Worm (Caenorhabditis elegans) whole organism, L4 larva: Measurements from ENCODE around the gene strm-1.

Experiments used
- F37D6.2 ChIP-seq: sonication (generic microtip); optimal IDR thresholded peaks from 2 replicates; lab custom pipeline; 2016; ENCODE audit warnings: mild to moderate bottlenecking, missing genetic modification characterization, missing compliant biosample characterization
- Y105C5A.15 ChIP-seq: fragments of 200-800 bp; sonication (Bioruptor generic); IDR thresholded peaks from 2 replicates; pipeline ENCODE4 v1.3.6; 2022; ENCODE audit warnings: missing genetic modification characterization, missing compliant biosample characterization
- ceh-20 ChIP-seq: fragments of 200-800 bp; sonication (Bioruptor generic); IDR thresholded peaks from 2 replicates; pipeline ENCODE4 v1.3.6; 2022; ENCODE audit warnings: missing genetic modification reagents, missing genetic modification characterization, missing compliant biosample characterization
- ceh-28 ChIP-seq: fragments of 150-350 bp; optimal IDR thresholded peaks from 2 replicates; lab custom pipeline; 2014; ENCODE audit warnings: missing biosample characterization, missing genetic modification reagents, missing genetic modification characterization
- ceh-82 ChIP-seq: sonication (generic microtip); optimal IDR thresholded peaks from 2 replicates; lab custom pipeline; 2017; ENCODE audit warnings: missing biosample characterization, missing genetic modification characterization
- ces-1 ChIP-seq: fragments of 150-350 bp; sonication (generic microtip); optimal IDR thresholded peaks from 4 replicates; lab custom pipeline; 2014; ENCODE audit warnings: missing biosample characterization, missing genetic modification reagents, missing genetic modification characterization
- daf-19 ChIP-seq: fragments of 200-800 bp; sonication (Bioruptor generic); conservative IDR thresholded peaks from 2 replicates; pipeline ENCODE4 v1.3.6; 2022; ENCODE audit warnings: missing genetic modification characterization, missing compliant biosample characterization
- egl-27 ChIP-seq: sonication (generic microtip); optimal IDR thresholded peaks from 3 replicates; lab custom pipeline; 2017; ENCODE audit warnings: missing biosample characterization, missing genetic modification reagents, missing genetic modification characterization
- mxl-3 ChIP-seq: fragments of 200-800 bp; sonication (Bioruptor generic); optimal IDR thresholded peaks from 2 replicates; lab custom pipeline; 2018; ENCODE audit warnings: mild to moderate bottlenecking, missing genetic modification characterization, missing compliant biosample characterization
- nhr-6 ChIP-seq: fragments of 150-350 bp; optimal IDR thresholded peaks from 2 replicates; lab custom pipeline; 2014; ENCODE audit warnings: missing biosample characterization, missing genetic modification characterization
- pqm-1 ChIP-seq: sonication (generic microtip); optimal IDR thresholded peaks from 2 replicates; lab custom pipeline; 2017; ENCODE audit warnings: missing biosample characterization, missing genetic modification characterization
- unc-39 ChIP-seq: sonication (generic microtip); optimal IDR thresholded peaks from 2 replicates; lab custom pipeline; 2017; ENCODE audit warnings: missing biosample characterization, missing genetic modification characterization
- unc-62 ChIP-seq, 3 experiments: fragments of 150-350 bp in 1 of 3; sonication (generic microtip); optimal IDR thresholded peaks in 2 of 3; peaks in 1 of 3; 1 replicate in 1 of 3; 2 replicates in 2 of 3; lab custom pipeline; 2014 to 2017; ENCODE audit warnings: missing biosample characterization in 3 of 3, missing genetic modification characterization in 3 of 3, missing genetic modification reagents in 3 of 3, missing genotype in 1 of 3
- zag-1 ChIP-seq: fragments of 150-350 bp; optimal IDR thresholded peaks from 2 replicates; lab custom pipeline; 2014; ENCODE audit warnings: missing biosample characterization, missing genetic modification characterization

ce11 chrIII:2432925-2433324 lies 31.1 kb downstream of the strm-1 start:
- TF ChIP-seq unc-62 (GFP tag; optimal IDR thresholded peaks at IDR 0.05 in 1 of 2; lab: Kevin White, UChicago) (no peak), unc-62 (tag; optimal IDR thresholded peaks at IDR 0.05; lab: Kevin White, UChicago) (no peak), ceh-28 (no peak), unc-39 (no peak), egl-27 (no peak), daf-19 (GFP tag; lab: Robert Waterston, UW) (no peak), Y105C5A.15 (GFP tag; lab: Robert Waterston, UW) (no peak), pqm-1 (no peak), F37D6.2 (tag; lab: Kevin White, UChicago) (no peak), nhr-6 (tag; lab: Kevin White, UChicago) (no peak), ces-1 (GFP tag; lab: Kevin White, UChicago) (no peak), mxl-3 (GFP tag; lab: Kevin White, UChicago) (no peak), zag-1 (tag; lab: Kevin White, UChicago) (no peak), ceh-82 (no peak), ceh-20 (GFP tag; lab: Robert Waterston, UW) (no peak)
